Fruit fly (Drosophila melanogaster): ENCODE measurements around the gene CG2694.
A peak's percentile ranks its signal among the peaks of the same experiment; 100 is the strongest.

Gene CG2694

DNA sequence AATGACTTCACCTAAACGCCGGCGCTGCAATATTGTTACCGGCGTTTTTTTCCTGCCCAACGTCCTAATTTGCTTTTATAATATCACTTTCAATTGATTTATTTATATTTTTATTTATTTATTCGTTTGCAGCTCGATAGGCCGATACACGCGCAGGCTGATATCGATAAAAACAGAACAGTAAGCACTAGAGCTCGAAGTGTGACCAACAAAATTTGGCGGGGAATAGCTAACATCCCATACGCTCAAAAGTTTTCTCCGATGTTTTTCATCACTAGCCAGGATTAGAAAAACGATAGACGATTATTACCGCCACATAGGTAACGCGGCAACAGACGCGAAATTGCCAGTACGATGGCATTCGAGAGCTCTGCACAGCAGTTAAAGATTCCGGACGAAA, at the start of gene CG2694, which contains the start of gene CG2685 (continued):
- TF ChIP-seq Ets65A (GFP tag) (peak; percentile 42), Max (GFP tag; optimal IDR thresholded peaks at IDR 0.05) (no peak), CG7357 (GFP tag; IDR thresholded peaks at IDR 0.05) (no peak), her (GFP tag; optimal IDR thresholded peaks at IDR 0.05) (no peak), Lhr (GFP tag; optimal IDR thresholded peaks at IDR 0.05) (peak; percentile 4), kah (GFP tag; optimal IDR thresholded peaks at IDR 0.05) (no peak), CG2120 (GFP tag; optimal IDR thresholded peaks at IDR 0.05) (peak; percentile 30), CG17328 (GFP tag; IDR thresholded peaks at IDR 0.05) (no peak), ab (GFP tag; optimal IDR thresholded peaks at IDR 0.05) (no peak), CG12744 (GFP tag; optimal IDR thresholded peaks at IDR 0.05) (no peak), row (GFP tag; IDR thresholded peaks at IDR 0.05) (peak; percentile 65), CG6791 (GFP tag; IDR thresholded peaks at IDR 0.05; ENCODE audit: partially characterized antibody) (peak; percentile 80), nerfin-2 (GFP tag; IDR thresholded peaks at IDR 0.05; ENCODE audit: partially characterized antibody) (peak; percentile 58; the same call in 1 of the 2 replicates), HLHmδ (GFP tag; optimal IDR thresholded peaks at IDR 0.05) (no peak), run (tag; optimal IDR thresholded peaks at IDR 0.05) (no peak), NK7.1 (GFP tag; optimal IDR thresholded peaks at IDR 0.05) (no peak), CG8359 (GFP tag; optimal IDR thresholded peaks at IDR 0.05; ENCODE audit: borderline replicate concordance) (no peak), HLH4C (GFP tag; IDR thresholded peaks at IDR 0.05; ENCODE audit: partially characterized antibody) (peak; percentile 79), CG7987 (GFP tag; optimal IDR thresholded peaks at IDR 0.05) (no peak), Ets97D (GFP tag; optimal IDR thresholded peaks at IDR 0.05) (peak; percentile 34), E2f2 (GFP tag; IDR thresholded peaks at IDR 0.05) (peak; percentile 75), CG1024 (GFP tag; IDR thresholded peaks at IDR 0.05) (no peak), CG7372 (GFP tag; IDR thresholded peaks at IDR 0.05) (no peak), slbo (GFP tag; IDR thresholded peaks at IDR 0.05) (peak; percentile 21; the same call in 1 of the 2 replicates), CG17829 (tag; optimal IDR thresholded peaks at IDR 0.05) (peak; percentile 28), inv (GFP tag; IDR thresholded peaks at IDR 0.05; ENCODE audit: partially characterized antibody) (peak; percentile 64), pzg (GFP tag; optimal IDR thresholded peaks at IDR 0.05) (peak; percentile 79), repo (GFP tag; optimal IDR thresholded peaks at IDR 0.05) (no peak), CG5180 (GFP tag; optimal IDR thresholded peaks at IDR 0.05) (no peak), hbn (GFP tag; IDR thresholded peaks at IDR 0.05; ENCODE audit: partially characterized antibody) (peak; percentile 72), pho (GFP tag; optimal IDR thresholded peaks at IDR 0.05) (no peak), crol (GFP tag; IDR thresholded peaks at IDR 0.05) (no peak), klu (GFP tag; IDR thresholded peaks at IDR 0.05) (no peak), NfI (GFP tag; optimal IDR thresholded peaks at IDR 0.05) (peak; percentile 2), sna (GFP tag; IDR thresholded peaks at IDR 0.05; ENCODE audit: partially characterized antibody) (no peak), CG34224 (GFP tag; IDR thresholded peaks at IDR 0.05; ENCODE audit: partially characterized antibody) (peak; percentile 85), CG10321 (GFP tag; IDR thresholded peaks at IDR 0.05) (no peak), zen (tag; optimal IDR thresholded peaks at IDR 0.05) (peak; percentile 9), CG12104 (GFP tag; optimal IDR thresholded peaks at IDR 0.05) (no peak), pb (GFP tag; optimal IDR thresholded peaks at IDR 0.05) (no peak), Doc3 (GFP tag; IDR thresholded peaks at IDR 0.05; ENCODE audit: partially characterized antibody) (peak; percentile 64), CG9727 (GFP tag; optimal IDR thresholded peaks at IDR 0.05) (no peak), Xrp1 (GFP tag; IDR thresholded peaks at IDR 0.05) (0 out of 2 replicates have a peak, but pooled peaks have one; percentile 7), unc-4 (GFP tag; IDR thresholded peaks at IDR 0.05; ENCODE audit: partially characterized antibody) (peak; percentile 75), dysf (GFP tag; IDR thresholded peaks at IDR 0.05) (no peak), CG4404 (GFP tag; IDR thresholded peaks at IDR 0.05) (no peak), CG32532 (GFP tag; IDR thresholded peaks at IDR 0.05) (0 out of 2 replicates have a peak, but pooled peaks have one; percentile 13), CG30431 (GFP tag; optimal IDR thresholded peaks at IDR 0.05) (no peak), HLH3B (GFP tag; IDR thresholded peaks at IDR 0.05) (no peak), toy (GFP tag; IDR thresholded peaks at IDR 0.05) (no peak), CG16813 (GFP tag; IDR thresholded peaks at IDR 0.05; ENCODE audit: partially characterized antibody) (peak; percentile 78)
